Worm (Caenorhabditis elegans): Measurements from ENCODE around the gene F13H8.5.

ce11 chrII:6236093-6236945 lies 19.6 kb downstream of the F13H8.5 start:
- no peak for TF ChIP-seq ztf-29 (GFP tag; IDR thresholded peaks at IDR 0.05)
- no peak for TF ChIP-seq T22C8.4 (GFP tag; IDR thresholded peaks at IDR 0.05)
- no peak for TF ChIP-seq ref-1 (GFP tag; conservative IDR thresholded peaks at IDR 0.05)
